Worm (Caenorhabditis elegans) whole organism, early embryonic: Measurements from ENCODE around the gene ZK632.11.

Source experiments
- aly-1 ChIP-seq: sonication (generic microtip); optimal IDR thresholded peaks from 2 replicates; lab custom pipeline; 2016; ENCODE audit warnings: missing genetic modification characterization, missing compliant biosample characterization
- ama-1 ChIP-seq: fragments of 150-350 bp; optimal IDR thresholded peaks from 2 replicates; lab custom pipeline; 2014
- ceh-13 ChIP-seq: fragments of 200-800 bp; sonication (Bioruptor generic); optimal IDR thresholded peaks from 2 replicates; lab custom pipeline; 2018; ENCODE audit warnings: mild to moderate bottlenecking, missing genetic modification characterization, missing compliant biosample characterization
- ets-7 ChIP-seq: sonication (generic microtip); optimal IDR thresholded peaks from 2 replicates; lab custom pipeline; 2016; ENCODE audit warnings: missing genotype, missing genetic modification characterization, missing compliant biosample characterization
- hmbx-1 ChIP-seq: sonication (generic microtip); optimal IDR thresholded peaks from 2 replicates; lab custom pipeline; 2016; ENCODE audit warnings: mild to moderate bottlenecking, missing genetic modification characterization, missing compliant biosample characterization
- hnd-1 ChIP-seq: sonication (generic microtip); optimal IDR thresholded peaks from 2 replicates; lab custom pipeline; 2016; ENCODE audit warnings: missing genetic modification characterization, missing compliant biosample characterization
- sea-1 ChIP-seq: fragments of 200-800 bp; sonication (Bioruptor generic); conservative IDR thresholded peaks from 2 replicates; pipeline ENCODE4 v1.3.6; 2022; ENCODE audit warnings: missing genetic modification characterization, missing compliant biosample characterization

- TF ChIP-seq ceh-13 (GFP tag; lab: Kevin White, UChicago), result no peak
- no peak for TF ChIP-seq ama-1
- TF ChIP-seq ets-7 (tag; lab: Kevin White, UChicago), result no peak
- TF ChIP-seq sea-1, result no peak
- TF ChIP-seq aly-1 (tag; lab: Kevin White, UChicago), result no peak
- no peak for TF ChIP-seq hmbx-1 (tag; lab: Kevin White, UChicago)
- TF ChIP-seq hnd-1 (tag; lab: Kevin White, UChicago), result no peak
Observed at ce11 chrIII:9851547-9851946, 23.8 kb downstream of the ZK632.11 start, which contains the start of gene K11H3.3.
